Worm (Caenorhabditis elegans) whole organism, L2 larva: ENCODE results near the gene F02A9.7.

Source experiments
- C34F6.9 ChIP-seq: fragments of 150-350 bp; optimal IDR thresholded peaks from 2 replicates; lab custom pipeline; 2014; ENCODE audit warnings: missing biosample characterization, missing genetic modification characterization
- F13H6.1 ChIP-seq: sonication (generic microtip); optimal IDR thresholded peaks from 2 replicates; lab custom pipeline; 2016; ENCODE audit warnings: missing genetic modification characterization, missing compliant biosample characterization
- Y55F3AM.14 ChIP-seq: fragments of 200-800 bp; sonication (Bioruptor generic); optimal IDR thresholded peaks from 2 replicates; lab custom pipeline; 2018; ENCODE audit warnings: mild to moderate bottlenecking, missing genetic modification characterization, missing compliant biosample characterization
- ZK546.5 ChIP-seq: sonication (generic microtip); optimal IDR thresholded peaks from 2 replicates; lab custom pipeline; 2017; ENCODE audit warnings: missing biosample characterization, missing genetic modification characterization
- alr-1 ChIP-seq: fragments of 150-350 bp; optimal IDR thresholded peaks from 2 replicates; lab custom pipeline; 2014; ENCODE audit warnings: missing biosample characterization, missing genetic modification characterization
- aly-2 ChIP-seq: fragments of 150-350 bp; optimal IDR thresholded peaks from 2 replicates; lab custom pipeline; 2014; ENCODE audit warnings: missing biosample characterization, missing genetic modification characterization
- ceh-16 ChIP-seq: fragments of 150-350 bp; optimal IDR thresholded peaks from 2 replicates; lab custom pipeline; 2014; ENCODE audit warnings: missing biosample characterization, missing genetic modification characterization
- ceh-82 ChIP-seq: fragments of 150-350 bp; optimal IDR thresholded peaks from 2 replicates; lab custom pipeline; 2014; ENCODE audit warnings: missing biosample characterization, missing genetic modification characterization
- crh-2 ChIP-seq: sonication (generic microtip); optimal IDR thresholded peaks from 2 replicates; lab custom pipeline; 2017; ENCODE audit warnings: missing biosample characterization, missing genetic modification characterization
- dmd-4 ChIP-seq: sonication (generic microtip); optimal IDR thresholded peaks from 2 replicates; lab custom pipeline; 2017; ENCODE audit warnings: missing biosample characterization, missing genetic modification characterization
- egl-27 ChIP-seq: sonication (generic microtip); optimal IDR thresholded peaks from 3 replicates; lab custom pipeline; 2017; ENCODE audit warnings: missing biosample characterization, missing genetic modification reagents, missing genetic modification characterization
- elt-1 ChIP-seq: fragments of 150-350 bp; optimal IDR thresholded peaks from 2 replicates; lab custom pipeline; 2014; ENCODE audit warnings: missing biosample characterization, missing genetic modification characterization
- elt-3 ChIP-seq: sonication (generic microtip); optimal IDR thresholded peaks from 2 replicates; lab custom pipeline; 2017; ENCODE audit warnings: missing biosample characterization, missing genetic modification characterization
- fos-1 ChIP-seq: fragments of 150-350 bp; optimal IDR thresholded peaks from 2 replicates; lab custom pipeline; 2014; ENCODE audit warnings: missing biosample characterization, missing genetic modification characterization
- gmeb-1 ChIP-seq: fragments of 150-350 bp; optimal IDR thresholded peaks from 2 replicates; lab custom pipeline; 2014; ENCODE audit warnings: missing biosample characterization, missing genetic modification characterization
- lin-11 ChIP-seq: fragments of 150-350 bp; sonication (generic microtip); optimal IDR thresholded peaks from 2 replicates; lab custom pipeline; 2014; ENCODE audit warnings: missing biosample characterization, missing genetic modification characterization, inconsistent platforms, mixed read lengths
- lin-39 ChIP-seq: fragments of 150-350 bp; optimal IDR thresholded peaks from 2 replicates; lab custom pipeline; 2014; ENCODE audit warnings: missing biosample characterization, missing genetic modification reagents, missing genetic modification characterization
- lsy-2 ChIP-seq, 2 experiments: fragments of 150-350 bp in 1 of 2; sonication (generic microtip) in 1 of 2; optimal IDR thresholded peaks; 2 replicates each; lab custom pipeline; 2014 to 2017; ENCODE audit warnings: missing biosample characterization in 2 of 2, missing genetic modification characterization in 2 of 2
- mbf-1 ChIP-seq: sonication (generic microtip); optimal IDR thresholded peaks from 2 replicates; lab custom pipeline; 2017; ENCODE audit warnings: missing biosample characterization, missing genetic modification characterization
- mdl-1 ChIP-seq, 2 experiments: fragments of 150-350 bp in 1 of 2; sonication (generic microtip) in 1 of 2; optimal IDR thresholded peaks; 2 replicates each; lab custom pipeline; 2017; ENCODE audit warnings: missing biosample characterization in 2 of 2, missing genetic modification characterization in 2 of 2
- nhr-10 ChIP-seq: sonication (generic microtip); optimal IDR thresholded peaks from 2 replicates; lab custom pipeline; 2017; ENCODE audit warnings: missing biosample characterization, missing genetic modification characterization
- nhr-129 ChIP-seq: fragments of 150-350 bp; optimal IDR thresholded peaks from 2 replicates; lab custom pipeline; 2014; ENCODE audit warnings: missing biosample characterization, missing genetic modification characterization
- nhr-21 ChIP-seq: fragments of 150-350 bp; optimal IDR thresholded peaks from 2 replicates; lab custom pipeline; 2014; ENCODE audit warnings: missing biosample characterization, missing genetic modification characterization
- nhr-23 ChIP-seq: fragments of 150-350 bp; optimal IDR thresholded peaks from 2 replicates; lab custom pipeline; 2014; ENCODE audit warnings: missing biosample characterization, missing genetic modification reagents, missing genetic modification characterization
- nhr-237 ChIP-seq: fragments of 150-350 bp; optimal IDR thresholded peaks from 2 replicates; lab custom pipeline; 2014; ENCODE audit warnings: missing biosample characterization, missing genetic modification characterization
- nhr-25 ChIP-seq: fragments of 150-350 bp; sonication (generic microtip); optimal IDR thresholded peaks from 3 replicates; lab custom pipeline; 2014; ENCODE audit warnings: missing biosample characterization, missing genetic modification characterization
- nhr-6 ChIP-seq: fragments of 150-350 bp; optimal IDR thresholded peaks from 2 replicates; lab custom pipeline; 2014; ENCODE audit warnings: missing biosample characterization, missing genetic modification characterization
- nhr-77 ChIP-seq: fragments of 150-350 bp; optimal IDR thresholded peaks from 2 replicates; lab custom pipeline; 2014; ENCODE audit warnings: missing biosample characterization, missing genetic modification characterization
- sem-4 ChIP-seq: fragments of 150-350 bp; optimal IDR thresholded peaks from 2 replicates; lab custom pipeline; 2014; ENCODE audit warnings: missing biosample characterization, missing genetic modification reagents, missing genetic modification characterization
- skn-1 ChIP-seq: sonication (generic microtip); optimal IDR thresholded peaks from 2 replicates; lab custom pipeline; 2017; ENCODE audit warnings: missing biosample characterization, missing genetic modification characterization
- sma-3 ChIP-seq: sonication (generic microtip); optimal IDR thresholded peaks from 2 replicates; lab custom pipeline; 2016; ENCODE audit warnings: missing genetic modification reagents, missing genetic modification characterization, missing compliant biosample characterization
- sma-9 ChIP-seq, 2 experiments: fragments of 150-350 bp in 1 of 2; sonication (generic microtip) in 1 of 2; optimal IDR thresholded peaks; 2 replicates each; lab custom pipeline; 2014 to 2016; ENCODE audit warnings: missing genetic modification characterization in 2 of 2, mild to moderate bottlenecking in 1 of 2, missing biosample characterization in 1 of 2, missing compliant biosample characterization in 1 of 2, missing genetic modification reagents in 1 of 2, moderate library complexity in 1 of 2
- snpc-4 ChIP-seq: fragments of 150-350 bp; optimal IDR thresholded peaks from 2 replicates; lab custom pipeline; 2014; ENCODE audit warnings: missing biosample characterization, missing genetic modification characterization
- unc-39 ChIP-seq: fragments of 150-350 bp; optimal IDR thresholded peaks from 2 replicates; lab custom pipeline; 2014; ENCODE audit warnings: missing biosample characterization, missing genetic modification characterization
- unc-55 ChIP-seq: fragments of 150-350 bp; sonication (generic microtip); optimal IDR thresholded peaks from 3 replicates; lab custom pipeline; 2014; ENCODE audit warnings: missing biosample characterization, missing genetic modification reagents, missing genetic modification characterization
- unc-62 ChIP-seq: fragments of 150-350 bp; optimal IDR thresholded peaks from 2 replicates; lab custom pipeline; 2014; ENCODE audit warnings: missing biosample characterization, missing genetic modification reagents, missing genetic modification characterization
- zag-1 ChIP-seq: fragments of 150-350 bp; optimal IDR thresholded peaks from 2 replicates; lab custom pipeline; 2014; ENCODE audit warnings: missing biosample characterization, missing genetic modification characterization
- ztf-1 ChIP-seq: fragments of 200-800 bp; sonication (Bioruptor generic); conservative IDR thresholded peaks from 2 replicates; pipeline ENCODE4 v1.3.6; 2022; ENCODE audit warnings: missing genetic modification characterization, missing compliant biosample characterization
- ztf-11 ChIP-seq: sonication (generic microtip); optimal IDR thresholded peaks from 2 replicates; lab custom pipeline; 2017; ENCODE audit warnings: missing biosample characterization, missing genetic modification characterization

Gene F02A9.7

DNA sequence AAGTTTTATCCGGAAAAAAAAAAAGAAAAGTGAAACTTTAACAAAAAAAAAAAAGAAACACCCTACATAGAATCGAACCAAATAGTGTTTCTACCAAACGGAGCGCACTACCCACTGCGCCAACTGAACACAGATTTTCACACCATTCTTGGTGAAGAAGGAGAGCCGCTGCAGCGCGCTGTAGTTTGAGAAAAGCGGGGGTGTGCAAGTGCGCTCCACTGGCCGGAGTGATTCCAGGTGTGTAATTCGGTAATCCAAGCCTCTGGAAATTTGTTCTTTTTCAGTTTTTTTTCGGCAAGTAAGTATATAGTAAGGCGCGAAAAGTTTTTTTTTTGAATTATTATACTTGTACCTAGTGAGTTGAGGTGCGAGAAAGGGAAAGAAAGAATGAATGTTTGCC is 35.5 kb upstream of the F02A9.7 start:
- TF ChIP-seq unc-55: peak; percentile 19

DNA sequence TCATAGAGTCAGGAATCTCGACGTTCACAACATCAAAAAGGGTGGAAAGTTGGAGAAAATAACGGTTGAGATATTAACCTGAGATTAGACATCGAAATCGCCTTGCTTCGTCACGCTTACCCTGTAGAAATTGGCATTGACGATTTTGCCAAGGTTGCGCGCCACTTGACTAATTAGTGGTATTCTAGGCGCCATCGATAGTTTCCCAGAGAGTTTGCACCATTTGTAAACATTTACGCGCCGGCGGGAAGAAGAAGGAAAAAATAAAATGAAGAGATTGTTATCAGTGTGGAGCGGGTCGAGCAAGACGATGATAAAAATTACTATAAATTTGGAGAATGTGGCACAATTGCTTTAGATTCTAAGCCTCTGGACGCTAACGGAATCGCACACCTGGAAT is 34.8 kb upstream of the F02A9.7 start:
- no peak for TF ChIP-seq sma-3 (GFP tag; lab: Kevin White, UChicago)
- no peak for TF ChIP-seq dmd-4 (tag; lab: Kevin White, UChicago)
- no peak for TF ChIP-seq lin-39
- peak; percentile 81 for TF ChIP-seq ceh-16 (tag; lab: Kevin White, UChicago)
- no peak for TF ChIP-seq aly-2 (tag; lab: Kevin White, UChicago)
- no peak for TF ChIP-seq nhr-25 (tag; lab: Kevin White, UChicago)
- TF ChIP-seq mdl-1 (tag; optimal IDR thresholded peaks at IDR 0.05; lab: Kevin White, UChicago): no peak
- TF ChIP-seq egl-27 (tag; lab: Kevin White, UChicago): no peak

DNA sequence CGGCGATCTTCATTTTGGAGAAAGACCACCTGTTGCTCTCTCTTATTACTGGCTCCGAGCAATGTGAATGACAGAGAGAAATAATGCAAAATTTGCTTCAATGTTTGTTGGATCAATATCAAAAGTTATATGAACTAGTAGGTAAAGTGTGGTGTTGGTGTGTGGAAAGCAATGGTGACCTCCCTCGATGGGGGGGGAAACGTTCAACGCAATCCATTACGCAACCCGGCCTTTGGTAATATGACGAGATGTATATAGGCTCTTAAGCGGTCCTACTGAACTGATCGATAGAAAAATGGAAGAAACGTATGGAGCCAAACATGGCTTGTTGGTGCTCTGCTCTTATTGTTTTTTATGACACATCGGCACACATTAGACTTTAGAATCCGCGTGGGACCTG is 34.3 kb upstream of the F02A9.7 start:
- no peak for TF ChIP-seq snpc-4 (tag; lab: Kevin White, UChicago)
- no peak for TF ChIP-seq elt-1 (tag; lab: Kevin White, UChicago)
- no peak for TF ChIP-seq nhr-25 (tag; lab: Kevin White, UChicago)
- TF ChIP-seq unc-62: no peak
- no peak for TF ChIP-seq crh-2
- no peak for TF ChIP-seq ztf-11
- no peak for TF ChIP-seq sem-4 (tag; lab: Kevin White, UChicago)
- TF ChIP-seq nhr-21 (tag; lab: Kevin White, UChicago): no peak
- no peak for TF ChIP-seq lin-11
- no peak for TF ChIP-seq F13H6.1 (tag; lab: Kevin White, UChicago)

DNA sequence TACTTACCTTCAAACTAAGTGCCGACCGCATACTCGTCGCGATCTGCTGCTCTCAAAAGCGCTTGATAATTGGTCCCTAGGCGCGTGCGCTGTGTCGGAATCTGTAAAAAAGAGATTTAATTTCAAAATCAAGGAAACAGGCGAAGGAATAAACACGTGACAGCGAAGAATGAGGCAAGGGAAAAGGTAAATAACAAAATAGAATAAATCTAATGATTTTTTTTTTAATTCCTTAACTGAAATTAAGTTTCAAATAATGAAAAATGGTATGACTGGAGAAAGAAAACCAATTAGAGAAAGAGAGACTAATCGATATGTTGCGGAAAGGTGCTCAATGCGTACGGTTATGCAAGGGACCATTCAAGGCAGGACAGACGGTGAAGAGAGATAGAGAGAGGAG is 33.7 kb upstream of the F02A9.7 start, which contains the start of gene cya-1:
Gene cya-1, minus strand, starts transcription at position 101 of the 400 bp plus-strand sequence.
- TF ChIP-seq nhr-10: no peak
- no peak for TF ChIP-seq ZK546.5
- no peak for TF ChIP-seq mbf-1 (tag; lab: Kevin White, UChicago)
- no peak for TF ChIP-seq nhr-25 (tag; lab: Kevin White, UChicago)
- no peak for TF ChIP-seq nhr-21 (tag; lab: Kevin White, UChicago)
- no peak for TF ChIP-seq alr-1 (tag; lab: Kevin White, UChicago)
- TF ChIP-seq elt-3: no peak
- no peak for TF ChIP-seq skn-1 (tag; lab: Kevin White, UChicago)
- TF ChIP-seq unc-39: no peak
- no peak for TF ChIP-seq unc-62
- no peak for TF ChIP-seq C34F6.9 (tag; lab: Kevin White, UChicago)
- TF ChIP-seq ceh-82 (tag; lab: Kevin White, UChicago): no peak
- TF ChIP-seq ztf-11: no peak
- no peak for TF ChIP-seq Y55F3AM.14 (GFP tag; lab: Kevin White, UChicago)
- no peak for TF ChIP-seq mdl-1 (tag; optimal IDR thresholded peaks at IDR 0.05; lab: Kevin White, UChicago)

DNA sequence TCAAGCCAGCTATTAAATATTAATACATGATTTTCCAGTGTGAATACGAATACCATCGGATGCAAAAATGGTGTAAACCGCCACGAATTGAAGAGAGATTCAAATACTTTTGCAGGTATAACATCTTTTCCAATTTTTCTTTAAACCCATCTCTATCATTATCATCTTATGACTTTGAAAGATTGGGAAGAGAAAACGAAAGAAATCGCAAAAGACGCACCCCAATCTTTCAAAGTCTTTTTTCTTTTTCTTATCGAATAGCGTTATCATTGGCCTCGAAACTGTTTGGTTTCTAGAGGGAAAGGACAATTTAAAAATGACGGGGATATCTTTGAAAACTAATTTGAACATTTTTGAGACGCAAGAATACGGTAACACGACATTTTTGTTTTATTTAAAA is 30.2 kb upstream of the F02A9.7 start:
- TF ChIP-seq egl-27 (tag; lab: Kevin White, UChicago): no peak
- no peak for TF ChIP-seq skn-1 (tag; lab: Kevin White, UChicago)
- TF ChIP-seq dmd-4 (tag; lab: Kevin White, UChicago): no peak
- no peak for TF ChIP-seq nhr-21 (tag; lab: Kevin White, UChicago)
- TF ChIP-seq ztf-1 (GFP tag; lab: Robert Waterston, UW): no peak
- TF ChIP-seq nhr-23 (tag; lab: Kevin White, UChicago): no peak
- no peak for TF ChIP-seq zag-1 (tag; lab: Kevin White, UChicago)
- TF ChIP-seq nhr-237: no peak

DNA sequence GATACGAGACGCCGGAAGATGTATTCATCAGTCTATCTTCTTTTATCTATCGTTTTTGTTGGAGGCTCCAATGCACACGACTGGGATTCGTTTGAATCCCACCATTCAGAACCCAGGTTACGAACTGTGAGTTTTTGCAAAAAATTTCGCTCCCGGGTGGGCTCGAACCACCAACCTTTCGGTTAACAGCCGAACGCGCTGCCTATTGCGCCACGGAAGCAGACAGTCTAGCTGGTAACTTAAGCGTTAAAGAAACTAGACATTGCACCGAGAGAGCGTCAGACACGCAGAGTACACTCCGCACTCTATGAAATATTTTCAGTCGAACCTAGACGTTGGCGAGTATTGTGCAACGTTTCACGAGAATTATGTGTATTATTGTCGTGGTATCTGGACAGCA is 28.6 kb upstream of the F02A9.7 start:
- TF ChIP-seq sma-9 (GFP tag; optimal IDR thresholded peaks at IDR 0.05; lab: Kevin White, UChicago) (peak; percentile 27), sma-9 (tag; optimal IDR thresholded peaks at IDR 0.05; lab: Kevin White, UChicago) (no peak), skn-1 (tag; lab: Kevin White, UChicago) (no peak), lsy-2 (tag; optimal IDR thresholded peaks at IDR 0.05; lab: Kevin White, UChicago) (no peak), F13H6.1 (tag; lab: Kevin White, UChicago) (peak; percentile 23), alr-1 (tag; lab: Kevin White, UChicago) (no peak), dmd-4 (tag; lab: Kevin White, UChicago) (no peak), nhr-6 (tag; lab: Kevin White, UChicago) (no peak), gmeb-1 (tag; lab: Kevin White, UChicago) (peak; percentile 56), unc-55 (peak; percentile 57), nhr-129 (peak; percentile 75), nhr-77 (tag; lab: Kevin White, UChicago) (no peak), sma-3 (GFP tag; lab: Kevin White, UChicago) (peak; percentile 4), nhr-237 (no peak), unc-39 (no peak), zag-1 (tag; lab: Kevin White, UChicago) (no peak), snpc-4 (tag; lab: Kevin White, UChicago) (no peak), nhr-10 (no peak), Y55F3AM.14 (GFP tag; lab: Kevin White, UChicago) (peak; percentile 9), elt-3 (no peak), fos-1 (tag; lab: Kevin White, UChicago) (peak; percentile 13), C34F6.9 (tag; lab: Kevin White, UChicago) (no peak)
- TF ChIP-seq, all 48 proteins: peak for 8
